Fruit fly (Drosophila melanogaster) whole organism, embryonic: ENCODE results near the gene RabX6.

Source experiments
- Antp ChIP-seq: fragments of 200-800 bp; sonication (Bioruptor generic); optimal IDR thresholded peaks from 3 replicates; lab custom pipeline; 2016; ENCODE audit warnings: missing biosample characterization, missing genetic modification characterization
- Bdp1 ChIP-seq: fragments of 200-800 bp; sonication (Bioruptor generic); optimal IDR thresholded peaks from 3 replicates; lab custom pipeline; 2016; ENCODE audit warnings: missing biosample characterization, missing genetic modification characterization
- CG10366 ChIP-seq: fragments of 200-800 bp; sonication (Bioruptor generic); IDR thresholded peaks from 2 replicates; pipeline ENCODE4 v1.3.6; 2022; ENCODE audit warnings: missing biosample characterization, missing genetic modification characterization
- CG11456 ChIP-seq: fragments of 200-800 bp; sonication (Bioruptor generic); IDR thresholded peaks from 3 replicates; pipeline ENCODE4 v1.3.6; 2022; ENCODE audit warnings: missing biosample characterization, missing genetic modification characterization
- CG12391 ChIP-seq: fragments of 200-800 bp; sonication (Bioruptor generic); optimal IDR thresholded peaks from 3 replicates; lab custom pipeline; 2018; ENCODE audit warnings: missing biosample characterization, mild to moderate bottlenecking, missing genetic modification characterization, moderate library complexity
- CG12659 ChIP-seq: fragments of 200-800 bp; sonication (Bioruptor generic); optimal IDR thresholded peaks from 3 replicates; lab custom pipeline; 2017; ENCODE audit warnings: mild to moderate bottlenecking, missing biosample characterization, missing genetic modification reagents, missing genetic modification characterization
- CG12744 ChIP-seq: fragments of 200-800 bp; sonication (Bioruptor generic); optimal IDR thresholded peaks from 2 replicates; lab custom pipeline; 2016; ENCODE audit warnings: missing biosample characterization, missing genetic modification characterization
- CG13775 ChIP-seq: fragments of 200-800 bp; sonication (Bioruptor generic); optimal IDR thresholded peaks from 3 replicates; lab custom pipeline; 2017; ENCODE audit warnings: missing biosample characterization, mild to moderate bottlenecking, missing genetic modification characterization
- CG13894 ChIP-seq: fragments of 200-800 bp; sonication (Bioruptor generic); optimal IDR thresholded peaks from 3 replicates; lab custom pipeline; 2018; ENCODE audit warnings: missing biosample characterization, mild to moderate bottlenecking, missing genetic modification characterization, moderate library complexity
- CG1647 ChIP-seq: fragments of 200-800 bp; sonication (Bioruptor generic); optimal IDR thresholded peaks from 3 replicates; lab custom pipeline; 2016; ENCODE audit warnings: missing biosample characterization, missing genetic modification characterization
- CG17186 ChIP-seq: fragments of 200-800 bp; sonication (Bioruptor generic); optimal IDR thresholded peaks from 3 replicates; lab custom pipeline; 2017; ENCODE audit warnings: missing biosample characterization, missing genetic modification reagents, missing genetic modification characterization
- CG17385 ChIP-seq: fragments of 200-800 bp; sonication (Bioruptor generic); optimal IDR thresholded peaks from 3 replicates; lab custom pipeline; 2018; ENCODE audit warnings: missing biosample characterization, mild to moderate bottlenecking, missing genetic modification characterization
- CG30431 ChIP-seq: fragments of 200-800 bp; sonication (Bioruptor generic); optimal IDR thresholded peaks from 2 replicates; lab custom pipeline; 2017; ENCODE audit warnings: missing biosample characterization, missing genetic modification characterization
- CG7987 ChIP-seq: fragments of 200-800 bp; sonication (Bioruptor generic); optimal IDR thresholded peaks from 2 replicates; lab custom pipeline; 2018; ENCODE audit warnings: missing biosample characterization, mild to moderate bottlenecking, missing genetic modification characterization, moderate library complexity
- CG8478 ChIP-seq: fragments of >200 bp; optimal IDR thresholded peaks from 2 replicates; lab custom pipeline; 2018
- D ChIP-seq, 2 experiments: fragments of 200-800 bp in 1 of 2; fragments of >200 bp in 1 of 2; sonication (Bioruptor generic) in 1 of 2; optimal IDR thresholded peaks; 2 replicates in 1 of 2; 3 replicates in 1 of 2; lab custom pipeline; 2017; ENCODE audit warnings: mild to moderate bottlenecking in 1 of 2, missing biosample characterization in 1 of 2, missing genetic modification characterization in 1 of 2, missing genetic modification reagents in 1 of 2
- Hmx ChIP-seq: fragments of 200-800 bp; sonication (Bioruptor generic); optimal IDR thresholded peaks from 2 replicates; lab custom pipeline; 2016; ENCODE audit warnings: missing biosample characterization, missing genetic modification characterization
- MTF-1 ChIP-seq: fragments of 200-800 bp; sonication (Bioruptor generic); optimal IDR thresholded peaks from 2 replicates; lab custom pipeline; 2018; ENCODE audit warnings: missing biosample characterization, mild to moderate bottlenecking, missing genetic modification characterization, borderline replicate concordance
- Meics ChIP-seq: fragments of 200-800 bp; sonication (Bioruptor generic); optimal IDR thresholded peaks from 2 replicates; lab custom pipeline; 2017; ENCODE audit warnings: missing biosample characterization, mild to moderate bottlenecking, missing genetic modification characterization
- Mrtf ChIP-seq: fragments of 200-800 bp; sonication (Bioruptor generic); IDR thresholded peaks from 3 replicates; pipeline ENCODE4 v1.3.6; 2022; ENCODE audit warnings: missing biosample characterization, missing genetic modification characterization
- NFAT ChIP-seq: fragments of 200-800 bp; sonication (Bioruptor generic); IDR thresholded peaks from 2 replicates; pipeline ENCODE4 v1.3.6; 2022; ENCODE audit warnings: missing biosample characterization, missing genetic modification characterization
- bigmax ChIP-seq: fragments of 200-800 bp; sonication (Bioruptor generic); optimal IDR thresholded peaks from 2 replicates; lab custom pipeline; 2018; ENCODE audit warnings: missing biosample characterization, mild to moderate bottlenecking, missing genetic modification characterization
- bsh ChIP-seq, 2 experiments: fragments of 200-800 bp; sonication (Bioruptor generic); optimal IDR thresholded peaks; 2 replicates each; lab custom pipeline; 2017 to 2018; ENCODE audit warnings: mild to moderate bottlenecking in 2 of 2, missing biosample characterization in 2 of 2, missing genetic modification characterization in 2 of 2, moderate library complexity in 1 of 2
- crol ChIP-seq: fragments of 200-800 bp; sonication (Bioruptor generic); IDR thresholded peaks from 2 replicates; pipeline ENCODE4 v1.3.6; 2022; ENCODE audit warnings: missing biosample characterization, missing genetic modification characterization
- dimm ChIP-seq: fragments of 200-800 bp; sonication (Bioruptor generic); IDR thresholded peaks from 2 replicates; pipeline ENCODE4 v1.3.6; 2022; ENCODE audit warnings: missing biosample characterization, missing genetic modification characterization
- eyg ChIP-seq: fragments of 200-800 bp; sonication (Bioruptor generic); optimal IDR thresholded peaks from 3 replicates; lab custom pipeline; 2016; ENCODE audit warnings: missing biosample characterization, missing genetic modification characterization
- fd3F ChIP-seq: fragments of 200-800 bp; sonication (Bioruptor generic); optimal IDR thresholded peaks from 2 replicates; lab custom pipeline; 2018; ENCODE audit warnings: missing biosample characterization, mild to moderate bottlenecking, missing genetic modification characterization, moderate library complexity
- fru ChIP-seq: fragments of >200 bp; optimal IDR thresholded peaks from 2 replicates; lab custom pipeline; 2017
- hth ChIP-seq: fragments of >200 bp; optimal IDR thresholded peaks from 2 replicates; lab custom pipeline; 2017; ENCODE audit warnings: inconsistent platforms
- jing ChIP-seq: fragments of 200-800 bp; sonication (Bioruptor generic); optimal IDR thresholded peaks from 2 replicates; lab custom pipeline; 2018; ENCODE audit warnings: missing biosample characterization, mild to moderate bottlenecking, missing genetic modification characterization
- ken ChIP-seq: fragments of 200-800 bp; sonication (Bioruptor generic); IDR thresholded peaks from 3 replicates; pipeline ENCODE4 v1.3.6; 2022; ENCODE audit warnings: missing biosample characterization, missing genetic modification characterization
- nau ChIP-seq: fragments of 200-800 bp; sonication (Bioruptor generic); optimal IDR thresholded peaks from 3 replicates; lab custom pipeline; 2017; ENCODE audit warnings: missing biosample characterization, mild to moderate bottlenecking, missing genetic modification characterization, missing genetic modification reagents
- onecut ChIP-seq: fragments of 200-800 bp; sonication (Bioruptor generic); IDR thresholded peaks from 2 replicates; pipeline ENCODE4 v1.3.6; 2022; ENCODE audit warnings: missing biosample characterization, missing genetic modification characterization
- org-1 ChIP-seq: fragments of 200-800 bp; sonication (Bioruptor generic); optimal IDR thresholded peaks from 2 replicates; lab custom pipeline; 2017; ENCODE audit warnings: missing biosample characterization, missing genetic modification characterization
- pan ChIP-seq, 4 experiments: fragments of >200 bp in 3 of 4; fragments of 200-800 bp in 1 of 4; sonication (Bioruptor generic) in 1 of 4; optimal IDR thresholded peaks in 3 of 4; IDR thresholded peaks in 1 of 4; 2 replicates each; pipeline versions ENCODE4 v1.3.6 to Lab custom; 2017 to 2022; ENCODE audit warnings: missing biosample characterization in 2 of 4, missing genetic modification characterization in 2 of 4, mixed read lengths in 1 of 4
- peb ChIP-seq: fragments of 200-800 bp; sonication (Bioruptor generic); IDR thresholded peaks from 2 replicates; pipeline ENCODE4 v1.3.6; 2022; ENCODE audit warnings: missing biosample characterization, missing genetic modification characterization
- pho ChIP-seq: fragments of 200-800 bp; sonication (Bioruptor generic); optimal IDR thresholded peaks from 2 replicates; lab custom pipeline; 2016; ENCODE audit warnings: missing biosample characterization, missing genetic modification characterization
- ranshi ChIP-seq: fragments of 200-800 bp; sonication (Bioruptor generic); IDR thresholded peaks from 2 replicates; pipeline ENCODE4 v1.3.6; 2022; ENCODE audit warnings: missing biosample characterization, missing genetic modification characterization
- scrt ChIP-seq: fragments of 200-800 bp; sonication (Bioruptor generic); optimal IDR thresholded peaks from 2 replicates; lab custom pipeline; 2018; ENCODE audit warnings: missing biosample characterization, mild to moderate bottlenecking, missing genetic modification characterization, moderate library complexity
- sens ChIP-seq: fragments of 200-800 bp; sonication (Bioruptor generic); peaks from one replicate; lab custom pipeline; 2016; ENCODE audit warnings: missing biosample characterization, missing genetic modification characterization
- sens-2 ChIP-seq: fragments of 200-800 bp; sonication (Bioruptor generic); IDR thresholded peaks from 2 replicates; pipeline ENCODE4 v1.3.6; 2022; ENCODE audit warnings: missing biosample characterization, missing genetic modification characterization
- sisA ChIP-seq: fragments of 200-800 bp; sonication (Bioruptor generic); IDR thresholded peaks from 2 replicates; pipeline ENCODE4 v1.3.6; 2022; ENCODE audit warnings: missing biosample characterization, missing genetic modification characterization
- so ChIP-seq: fragments of 200-800 bp; sonication (Bioruptor generic); IDR thresholded peaks from 3 replicates; pipeline ENCODE4 v1.3.6; 2022; ENCODE audit warnings: missing biosample characterization, missing genetic modification characterization
- sr ChIP-seq: fragments of 200-800 bp; sonication (Bioruptor generic); IDR thresholded peaks from 3 replicates; pipeline ENCODE4 v1.3.6; 2022; ENCODE audit warnings: missing biosample characterization, missing genetic modification characterization
- tio ChIP-seq: fragments of 200-800 bp; sonication (Bioruptor generic); optimal IDR thresholded peaks from 2 replicates; lab custom pipeline; 2017; ENCODE audit warnings: missing biosample characterization, missing genetic modification characterization, inconsistent platforms
- trem ChIP-seq: fragments of 200-800 bp; optimal IDR thresholded peaks from 3 replicates; lab custom pipeline; 2019; ENCODE audit warnings: missing biosample characterization, mild to moderate bottlenecking, missing genetic modification characterization, moderate library complexity
- vfl ChIP-seq: fragments of 200-800 bp; sonication (Bioruptor generic); optimal IDR thresholded peaks from 2 replicates; lab custom pipeline; 2016; ENCODE audit warnings: missing biosample characterization, missing genetic modification characterization
- vnd ChIP-seq: fragments of 200-800 bp; sonication (Bioruptor generic); IDR thresholded peaks from 3 replicates; pipeline ENCODE4 v1.3.6; 2022; ENCODE audit warnings: missing biosample characterization, missing genetic modification characterization; ENCODE audit not compliant: partially characterized antibody
- zf30C ChIP-seq: fragments of 200-800 bp; sonication (Bioruptor generic); optimal IDR thresholded peaks from 3 replicates; lab custom pipeline; 2018; ENCODE audit warnings: missing biosample characterization, mild to moderate bottlenecking, missing genetic modification characterization

RabX6 gene

DNA sequence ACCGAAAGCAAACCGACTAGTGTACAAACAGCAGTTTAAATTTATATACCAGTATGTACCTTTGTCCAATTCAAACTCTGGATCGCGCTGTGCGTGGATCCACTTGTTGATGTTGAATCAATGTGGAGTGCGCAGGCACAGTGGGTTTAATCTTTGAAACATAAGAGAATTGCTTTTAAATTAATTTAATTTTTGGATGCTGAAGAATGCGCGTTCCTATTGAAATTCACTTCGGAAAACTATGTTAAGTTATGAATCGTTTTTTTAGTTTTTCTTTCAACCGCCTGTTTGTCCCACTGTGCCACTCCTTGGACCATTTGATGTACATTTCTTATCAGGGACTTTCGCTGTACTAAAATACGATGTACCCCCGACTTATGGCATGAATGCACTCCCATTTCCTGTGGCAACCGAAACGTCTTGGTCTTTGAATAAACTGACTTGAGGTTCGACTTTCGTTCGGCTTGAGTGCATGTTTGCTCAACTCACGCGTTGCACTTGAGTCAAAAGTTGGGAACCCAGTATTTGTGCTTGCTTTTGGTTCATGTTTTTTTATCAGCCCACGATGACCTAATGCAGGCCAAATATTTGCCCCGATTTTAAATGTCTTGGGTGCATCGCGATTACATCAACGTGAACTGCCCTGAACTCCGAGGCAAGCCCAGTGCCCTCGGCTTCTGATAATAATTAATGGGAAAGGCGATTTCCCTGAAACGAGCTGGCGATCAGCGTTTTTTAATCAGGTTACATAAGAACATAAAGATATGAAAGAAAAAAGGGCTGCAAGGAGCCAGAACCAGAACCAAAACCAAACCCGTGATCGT, 34.4 kb downstream of the RabX6 start (continued):
- peak; percentile 91 for TF ChIP-seq sisA (GFP tag; lab: Robert Waterston, UW)
- TF ChIP-seq scrt (GFP tag; lab: Kevin White, UChicago), result peak; percentile 69
- TF ChIP-seq CG17186 (GFP tag; lab: Kevin White, UChicago), result peak; percentile 83
- no peak for TF ChIP-seq CG8478 (lab: Kevin White, UChicago)
- peak; percentile 69 for TF ChIP-seq crol (GFP tag; lab: Robert Waterston, UW)
- peak; percentile 88 for TF ChIP-seq Mrtf (GFP tag; lab: Robert Waterston, UW)
- TF ChIP-seq nau, result peak; percentile 89
- TF ChIP-seq dimm (GFP tag; lab: Robert Waterston, UW), result peak; percentile 77
- peak; percentile 77 for TF ChIP-seq CG17385
- peak; percentile 96 for TF ChIP-seq peb (GFP tag; lab: Robert Waterston, UW)
- peak; percentile 100 for TF ChIP-seq sens
- no peak for TF ChIP-seq fru (lab: Kevin White, UChicago)
- TF ChIP-seq vnd, result 0 out of 3 replicates have a peak, but pooled peaks have one; percentile 34
- peak; percentile 92 for TF ChIP-seq CG13775 (GFP tag; lab: Kevin White, UChicago)
- TF ChIP-seq CG12391 (tag; lab: Kevin White, UChicago), result peak; percentile 95
- peak; percentile 51 for TF ChIP-seq pho (GFP tag; lab: Kevin White, UChicago)
- no peak for TF ChIP-seq pan (optimal IDR thresholded peaks at IDR 0.05; lab: Kevin White, UChicago)
- TF ChIP-seq pan (GFP tag; optimal IDR thresholded peaks at IDR 0.05 in 1 of 2, IDR thresholded peaks at IDR 0.05 in 1 of 2), result peak in 1 of 2 experiments; percentile 91
- TF ChIP-seq vfl (GFP tag; lab: Kevin White, UChicago), result peak; percentile 79
- TF ChIP-seq CG7987, result peak; percentile 86
- no peak for TF ChIP-seq D (optimal IDR thresholded peaks at IDR 0.05; lab: Kevin White, UChicago)
- TF ChIP-seq D (GFP tag; optimal IDR thresholded peaks at IDR 0.05; lab: Kevin White, UChicago), result peak; percentile 97
- TF ChIP-seq bsh (GFP tag; optimal IDR thresholded peaks at IDR 0.05; lab: Kevin White, UChicago), result peak; percentile 82 to 98
- peak; percentile 80 for TF ChIP-seq CG1647 (GFP tag; lab: Kevin White, UChicago)
- peak; percentile 63 for TF ChIP-seq Meics (GFP tag; lab: Kevin White, UChicago)
- TF ChIP-seq sens-2, result peak; percentile 96
- TF ChIP-seq trem (tag; lab: Kevin White, UChicago), result peak; percentile 94
- peak; percentile 92 for TF ChIP-seq tio (GFP tag; lab: Kevin White, UChicago)
- no peak for TF ChIP-seq hth
- TF ChIP-seq CG12659 (GFP tag; lab: Kevin White, UChicago), result peak; percentile 86
- TF ChIP-seq CG30431, result peak; percentile 91
- TF ChIP-seq so (GFP tag; lab: Robert Waterston, UW), result peak; percentile 89
- TF ChIP-seq ken, result peak; percentile 95
- peak; percentile 94 for TF ChIP-seq org-1 (GFP tag; lab: Kevin White, UChicago)
- peak; percentile 90 for TF ChIP-seq CG10366 (GFP tag; lab: Robert Waterston, UW)
- TF ChIP-seq sr (GFP tag; lab: Robert Waterston, UW), result peak; percentile 79
- TF ChIP-seq zf30C (GFP tag; lab: Kevin White, UChicago), result no peak
- TF ChIP-seq CG13894 (tag; lab: Kevin White, UChicago), result no peak
- TF ChIP-seq Antp (GFP tag; lab: Kevin White, UChicago), result peak; percentile 94
- TF ChIP-seq MTF-1 (GFP tag; lab: Kevin White, UChicago), result peak; percentile 89
- TF ChIP-seq CG11456, result peak; percentile 80
- peak; percentile 85 for TF ChIP-seq eyg (GFP tag; lab: Kevin White, UChicago)
- TF ChIP-seq Hmx (GFP tag; lab: Kevin White, UChicago), result peak; percentile 8
- TF ChIP-seq jing (GFP tag; lab: Kevin White, UChicago), result peak; percentile 78
- TF ChIP-seq bigmax (GFP tag; lab: Kevin White, UChicago), result peak; percentile 41
- TF ChIP-seq ranshi (GFP tag; lab: Robert Waterston, UW), result peak; percentile 91
- TF ChIP-seq fd3F (GFP tag; lab: Kevin White, UChicago), result peak; percentile 33
- TF ChIP-seq Bdp1 (GFP tag; lab: Kevin White, UChicago), result peak; percentile 91
- peak; percentile 35; the same call in 1 of the 2 replicates for TF ChIP-seq NFAT (GFP tag; lab: Robert Waterston, UW)
- TF ChIP-seq CG12744, result peak; percentile 81
- TF ChIP-seq onecut (GFP tag; lab: Robert Waterston, UW), result peak; percentile 92
